Worm (Caenorhabditis elegans) whole organism, young adult: ENCODE results near the gene F47F2.3.

Experiments used
- B0336.3 ChIP-seq: fragments of 200-800 bp; sonication (Bioruptor generic); IDR thresholded peaks from 2 replicates; pipeline ENCODE4 v1.3.6; 2022; ENCODE audit warnings: missing genetic modification characterization, missing compliant biosample characterization
- F49E8.2 ChIP-seq: sonication (generic microtip); optimal IDR thresholded peaks from 3 replicates; lab custom pipeline; 2017; ENCODE audit warnings: missing genetic modification characterization, mild to moderate bottlenecking, missing compliant biosample characterization, antibody characterized with exemption, moderate library complexity; ENCODE audit not compliant: insufficient read depth
- ama-1 ChIP-seq, 3 experiments: fragments of 150-350 bp in 1 of 3; sonication (generic microtip) in 2 of 3; optimal IDR thresholded peaks; 2 replicates each; lab custom pipeline; 2014 to 2018; ENCODE audit warnings: missing biosample characterization in 2 of 3, missing genetic modification characterization in 2 of 3, missing genetic modification reagents in 2 of 3
- dpl-1 ChIP-seq: fragments of 150-350 bp; optimal IDR thresholded peaks from 2 replicates; lab custom pipeline; 2014; ENCODE audit warnings: missing biosample characterization, missing genetic modification reagents, missing genetic modification characterization
- efl-1 ChIP-seq: fragments of 150-350 bp; optimal IDR thresholded peaks from 2 replicates; lab custom pipeline; 2014; ENCODE audit warnings: missing biosample characterization, missing genetic modification reagents, missing genetic modification characterization
- ekl-4 ChIP-seq: fragments of 200-800 bp; sonication (Bioruptor generic); IDR thresholded peaks from 2 replicates; pipeline ENCODE4 v1.3.6; 2022; ENCODE audit warnings: missing genetic modification reagents, missing genetic modification characterization, missing compliant biosample characterization
- mes-4 ChIP-seq: sonication (generic microtip); optimal IDR thresholded peaks from 2 replicates; lab custom pipeline; 2016; ENCODE audit warnings: missing genotype, missing genetic modification characterization, missing compliant biosample characterization
- mxl-1 ChIP-seq: sonication (generic microtip); optimal IDR thresholded peaks from 2 replicates; lab custom pipeline; 2016; ENCODE audit warnings: missing genetic modification characterization, missing compliant biosample characterization
- nfya-1 ChIP-seq: sonication (generic microtip); optimal IDR thresholded peaks from 2 replicates; lab custom pipeline; 2017; ENCODE audit warnings: antibody characterized with exemption, missing compliant biosample characterization, missing genetic modification characterization, borderline replicate concordance; ENCODE audit not compliant: insufficient read depth
- nhr-179 ChIP-seq: sonication (generic microtip); optimal IDR thresholded peaks from 2 replicates; lab custom pipeline; 2016; ENCODE audit warnings: mild to moderate bottlenecking, missing genetic modification characterization, missing compliant biosample characterization
- nhr-27 ChIP-seq: fragments of 200-800 bp; sonication (Bioruptor generic); optimal IDR thresholded peaks from 2 replicates; lab custom pipeline; 2018; ENCODE audit warnings: mild to moderate bottlenecking, missing genetic modification characterization, moderate library complexity, missing compliant biosample characterization
- snpc-4 ChIP-seq, 5 experiments: fragments of 150-350 bp in 1 of 5; sonication (generic microtip) in 4 of 5; optimal IDR thresholded peaks; 2 replicates each; lab custom pipeline; 2014 to 2018; ENCODE audit warnings: missing genetic modification characterization in 5 of 5, missing biosample characterization in 3 of 5, antibody characterized with exemption in 2 of 5, mild to moderate bottlenecking in 2 of 5, missing compliant biosample characterization in 2 of 5, missing genotype in 2 of 5, moderate library complexity in 2 of 5, missing genetic modification reagents in 1 of 5
- unc-62 ChIP-seq: fragments of 150-350 bp; optimal IDR thresholded peaks from 2 replicates; lab custom pipeline; 2014; ENCODE audit warnings: missing biosample characterization, missing genetic modification reagents, missing genetic modification characterization

ce11 chrX:3901389-3901788, 5.9 kb upstream of the F47F2.3 start:
- TF ChIP-seq nhr-27 (tag; lab: Kevin White, UChicago), result no peak
- no peak for TF ChIP-seq efl-1 (GFP tag; lab: Kevin White, UChicago)
- TF ChIP-seq nfya-1 (tag; lab: Kevin White, UChicago), result no peak
- TF ChIP-seq mes-4 (tag; lab: Kevin White, UChicago), result no peak
- TF ChIP-seq ama-1 (optimal IDR thresholded peaks at IDR 0.05; lab: Kevin White, UChicago), result no peak
- no peak for TF ChIP-seq ama-1 (GFP tag; optimal IDR thresholded peaks at IDR 0.05; lab: Kevin White, UChicago)
- no peak for TF ChIP-seq B0336.3 (GFP tag; lab: Robert Waterston, UW)
- TF ChIP-seq unc-62, result no peak
- no peak for TF ChIP-seq dpl-1
- TF ChIP-seq ekl-4 (GFP tag; lab: Robert Waterston, UW), result no peak
- no peak for TF ChIP-seq snpc-4 (GFP tag; optimal IDR thresholded peaks at IDR 0.05; lab: Kevin White, UChicago)
- TF ChIP-seq snpc-4 (tag; optimal IDR thresholded peaks at IDR 0.05; lab: Kevin White, UChicago), result no peak
- no peak for TF ChIP-seq mxl-1 (tag; lab: Kevin White, UChicago)
- no peak for TF ChIP-seq F49E8.2 (tag; lab: Kevin White, UChicago)
- TF ChIP-seq nhr-179, result no peak
